Fruit fly (Drosophila melanogaster) whole organism, embryonic: Measurements from ENCODE around the gene Pex10.

Source experiments
- Bdp1 ChIP-seq: fragments of 200-800 bp; sonication (Bioruptor generic); optimal IDR thresholded peaks from 3 replicates; lab custom pipeline; 2016; ENCODE audit warnings: missing biosample characterization, missing genetic modification characterization
- CG10543 ChIP-seq: fragments of 200-800 bp; sonication (Bioruptor generic); optimal IDR thresholded peaks from 3 replicates; lab custom pipeline; 2017; ENCODE audit warnings: missing biosample characterization, mild to moderate bottlenecking, missing genetic modification characterization, moderate library complexity
- CG11560 ChIP-seq: fragments of 200-800 bp; sonication (Bioruptor generic); IDR thresholded peaks from 3 replicates; pipeline ENCODE4 v1.3.6; 2022; ENCODE audit warnings: missing biosample characterization, missing genetic modification characterization
- CG11695 ChIP-seq: fragments of 200-800 bp; sonication (Bioruptor generic); IDR thresholded peaks from 3 replicates; pipeline ENCODE4 v1.3.6; 2022; ENCODE audit warnings: missing biosample characterization, missing genetic modification characterization
- CG12104 ChIP-seq: fragments of 200-800 bp; sonication (Bioruptor generic); optimal IDR thresholded peaks from 3 replicates; lab custom pipeline; 2016; ENCODE audit warnings: missing biosample characterization, missing genetic modification characterization
- CG12155 ChIP-seq: fragments of 200-800 bp; sonication (Bioruptor generic); optimal IDR thresholded peaks from 3 replicates; lab custom pipeline; 2016; ENCODE audit warnings: missing biosample characterization, missing genetic modification characterization
- CG12769 ChIP-seq: fragments of 200-800 bp; sonication (Bioruptor generic); optimal IDR thresholded peaks from 2 replicates; lab custom pipeline; 2019; ENCODE audit warnings: missing biosample characterization, mild to moderate bottlenecking, missing genetic modification characterization, moderate library complexity
- CG13424 ChIP-seq: fragments of 200-800 bp; sonication (Bioruptor generic); optimal IDR thresholded peaks from 2 replicates; lab custom pipeline; 2019; ENCODE audit warnings: missing biosample characterization, mild to moderate bottlenecking, missing genetic modification characterization, moderate library complexity
- CG14710 ChIP-seq: fragments of 200-800 bp; sonication (Bioruptor generic); optimal IDR thresholded peaks from 3 replicates; lab custom pipeline; 2019; ENCODE audit warnings: missing biosample characterization, mild to moderate bottlenecking, missing genetic modification characterization, moderate library complexity
- CG15269 ChIP-seq: fragments of 200-800 bp; sonication (Bioruptor generic); optimal IDR thresholded peaks from 2 replicates; lab custom pipeline; 2018; ENCODE audit warnings: missing biosample characterization, mild to moderate bottlenecking, missing genetic modification characterization, moderate library complexity
- CG16813 ChIP-seq: fragments of 200-800 bp; sonication (Bioruptor generic); IDR thresholded peaks from 3 replicates; pipeline ENCODE4 v1.3.6; 2022; ENCODE audit warnings: missing biosample characterization, missing genetic modification characterization; ENCODE audit not compliant: partially characterized antibody
- CG17186 ChIP-seq: fragments of 200-800 bp; sonication (Bioruptor generic); optimal IDR thresholded peaks from 3 replicates; lab custom pipeline; 2017; ENCODE audit warnings: missing biosample characterization, missing genetic modification reagents, missing genetic modification characterization
- CG1792 ChIP-seq: fragments of 200-800 bp; sonication (Bioruptor generic); optimal IDR thresholded peaks from 2 replicates; lab custom pipeline; 2016; ENCODE audit warnings: missing biosample characterization, missing genetic modification characterization
- CG2116 ChIP-seq: fragments of 200-800 bp; sonication (Bioruptor generic); optimal IDR thresholded peaks from 3 replicates; lab custom pipeline; 2018; ENCODE audit warnings: missing biosample characterization, mild to moderate bottlenecking, missing genetic modification characterization
- CG33213 ChIP-seq: fragments of 200-800 bp; sonication (Bioruptor generic); optimal IDR thresholded peaks from 3 replicates; lab custom pipeline; 2016; ENCODE audit warnings: missing biosample characterization, missing genetic modification characterization
- CG4404 ChIP-seq: fragments of 200-800 bp; sonication (Bioruptor generic); IDR thresholded peaks from 2 replicates; pipeline ENCODE4 v1.3.6; 2022; ENCODE audit warnings: missing biosample characterization, missing genetic modification characterization
- CG4424 ChIP-seq: fragments of 200-800 bp; sonication (Bioruptor generic); optimal IDR thresholded peaks from 3 replicates; lab custom pipeline; 2016; ENCODE audit warnings: missing biosample characterization, missing genetic modification characterization
- CG8359 ChIP-seq: fragments of 200-800 bp; sonication (Bioruptor generic); optimal IDR thresholded peaks from 2 replicates; lab custom pipeline; 2017; ENCODE audit warnings: missing biosample characterization, mild to moderate bottlenecking, missing genetic modification characterization, borderline replicate concordance
- CG9817 ChIP-seq: fragments of 200-800 bp; sonication (Bioruptor generic); optimal IDR thresholded peaks from 2 replicates; lab custom pipeline; 2018; ENCODE audit warnings: missing biosample characterization, mild to moderate bottlenecking, missing genetic modification characterization, moderate library complexity
- CG9876 ChIP-seq: fragments of 200-800 bp; sonication (Bioruptor generic); optimal IDR thresholded peaks from 2 replicates; lab custom pipeline; 2016; ENCODE audit warnings: missing biosample characterization, missing genetic modification characterization
- Chrac-16 ChIP-seq: fragments of 200-800 bp; sonication (Bioruptor generic); optimal IDR thresholded peaks from 3 replicates; lab custom pipeline; 2016; ENCODE audit warnings: missing biosample characterization, missing genetic modification characterization
- Ets65A ChIP-seq: fragments of 200-800 bp; sonication (Bioruptor generic); peaks from one replicate; lab custom pipeline; 2016; ENCODE audit warnings: missing biosample characterization, missing genetic modification characterization
- Gsc ChIP-seq: fragments of 200-800 bp; sonication (Bioruptor generic); IDR thresholded peaks from 2 replicates; pipeline ENCODE4 v1.3.6; 2022; ENCODE audit warnings: missing biosample characterization, missing genetic modification characterization
- HLH3B ChIP-seq: fragments of 200-800 bp; sonication (Bioruptor generic); IDR thresholded peaks from 2 replicates; pipeline ENCODE4 v1.3.6; 2022; ENCODE audit warnings: missing biosample characterization, missing genetic modification characterization
- Hr3 ChIP-seq: fragments of 200-800 bp; sonication (Bioruptor generic); optimal IDR thresholded peaks from 3 replicates; lab custom pipeline; 2016; ENCODE audit warnings: missing biosample characterization, missing genetic modification characterization
- Hsf ChIP-seq: fragments of 200-800 bp; sonication (Bioruptor generic); optimal IDR thresholded peaks from 3 replicates; lab custom pipeline; 2016; ENCODE audit warnings: missing biosample characterization, missing genetic modification characterization
- Myb ChIP-seq: fragments of 200-800 bp; sonication (Bioruptor generic); optimal IDR thresholded peaks from 2 replicates; lab custom pipeline; 2016; ENCODE audit warnings: missing biosample characterization, missing genetic modification characterization
- NfI ChIP-seq: fragments of 200-800 bp; sonication (Bioruptor generic); optimal IDR thresholded peaks from 3 replicates; lab custom pipeline; 2018; ENCODE audit warnings: missing biosample characterization, mild to moderate bottlenecking, missing genetic modification characterization, moderate library complexity
- Oaz ChIP-seq: fragments of 200-800 bp; sonication (Bioruptor generic); IDR thresholded peaks from 2 replicates; pipeline ENCODE4 v1.3.6; 2022; ENCODE audit warnings: missing biosample characterization, missing genetic modification characterization
- Optix ChIP-seq: fragments of 200-800 bp; sonication (Bioruptor generic); IDR thresholded peaks from 3 replicates; pipeline ENCODE4 v1.3.6; 2022; ENCODE audit warnings: missing biosample characterization, missing genetic modification characterization
- Rfx ChIP-seq: fragments of 200-800 bp; sonication (Bioruptor generic); IDR thresholded peaks from 2 replicates; pipeline ENCODE4 v1.3.6; 2022; ENCODE audit warnings: missing biosample characterization, missing genetic modification characterization
- Ssrp ChIP-seq: fragments of 200-800 bp; sonication (Bioruptor generic); optimal IDR thresholded peaks from 2 replicates; lab custom pipeline; 2018; ENCODE audit warnings: missing biosample characterization, mild to moderate bottlenecking, missing genetic modification characterization, moderate library complexity
- YL-1 ChIP-seq: fragments of 200-800 bp; sonication (Bioruptor generic); optimal IDR thresholded peaks from 3 replicates; lab custom pipeline; 2017; ENCODE audit warnings: missing biosample characterization, mild to moderate bottlenecking, missing genetic modification characterization
- al ChIP-seq: fragments of 200-800 bp; sonication (Bioruptor generic); IDR thresholded peaks from 2 replicates; pipeline ENCODE4 v1.3.6; 2022; ENCODE audit warnings: missing biosample characterization, missing genetic modification characterization
- bowl ChIP-seq: fragments of 200-800 bp; sonication (Bioruptor generic); IDR thresholded peaks from 2 replicates; pipeline ENCODE4 v1.3.6; 2022; ENCODE audit warnings: missing biosample characterization, missing genetic modification characterization
- br ChIP-seq: fragments of >200 bp; optimal IDR thresholded peaks from 2 replicates; lab custom pipeline; 2017
- corto ChIP-seq: fragments of 200-800 bp; sonication (Bioruptor generic); optimal IDR thresholded peaks from 2 replicates; lab custom pipeline; 2016; ENCODE audit warnings: missing biosample characterization, mild to moderate bottlenecking, missing genetic modification characterization, moderate library complexity
- dpn ChIP-seq, 2 experiments: fragments of 200-800 bp; sonication (Bioruptor generic); optimal IDR thresholded peaks; 3 replicates each; lab custom pipeline; 2016; ENCODE audit warnings: missing biosample characterization in 2 of 2, missing genetic modification characterization in 2 of 2
- gcm ChIP-seq: fragments of 200-800 bp; sonication (Bioruptor generic); optimal IDR thresholded peaks from 2 replicates; lab custom pipeline; 2019; ENCODE audit warnings: missing biosample characterization, mild to moderate bottlenecking, missing genetic modification characterization, moderate library complexity
- grau ChIP-seq: fragments of 200-800 bp; optimal IDR thresholded peaks from 3 replicates; lab custom pipeline; 2019; ENCODE audit warnings: missing biosample characterization, mild to moderate bottlenecking, missing genetic modification characterization, moderate library complexity
- kah ChIP-seq: fragments of 200-800 bp; sonication (Bioruptor generic); optimal IDR thresholded peaks from 2 replicates; lab custom pipeline; 2018; ENCODE audit warnings: missing biosample characterization, mild to moderate bottlenecking, missing genetic modification characterization
- nerfin-1 ChIP-seq: fragments of 200-800 bp; sonication (Bioruptor generic); optimal IDR thresholded peaks from 3 replicates; lab custom pipeline; 2019; ENCODE audit warnings: missing biosample characterization, mild to moderate bottlenecking, missing genetic modification characterization, moderate library complexity
- prd ChIP-seq, 3 experiments: fragments of >200 bp in 2 of 3; fragments of 200-800 bp in 1 of 3; sonication (Bioruptor generic) in 1 of 3; optimal IDR thresholded peaks in 2 of 3; IDR thresholded peaks in 1 of 3; 2 replicates in 2 of 3; 3 replicates in 1 of 3; pipeline versions ENCODE4 v1.3.6 to Lab custom; 2017 to 2022; ENCODE audit warnings: missing biosample characterization in 1 of 3, missing genetic modification characterization in 1 of 3
- pzg ChIP-seq: fragments of 200-800 bp; sonication (Bioruptor generic); optimal IDR thresholded peaks from 3 replicates; lab custom pipeline; 2018; ENCODE audit warnings: missing biosample characterization, mild to moderate bottlenecking, missing genetic modification characterization, moderate library complexity
- schlank ChIP-seq: fragments of 200-800 bp; sonication (Bioruptor generic); optimal IDR thresholded peaks from 2 replicates; lab custom pipeline; 2018; ENCODE audit warnings: missing biosample characterization, mild to moderate bottlenecking, missing genetic modification characterization
- scrt ChIP-seq: fragments of 200-800 bp; sonication (Bioruptor generic); optimal IDR thresholded peaks from 2 replicates; lab custom pipeline; 2018; ENCODE audit warnings: missing biosample characterization, mild to moderate bottlenecking, missing genetic modification characterization, moderate library complexity
- sisA ChIP-seq: fragments of 200-800 bp; sonication (Bioruptor generic); IDR thresholded peaks from 2 replicates; pipeline ENCODE4 v1.3.6; 2022; ENCODE audit warnings: missing biosample characterization, missing genetic modification characterization
- stwl ChIP-seq: fragments of 200-800 bp; sonication (Bioruptor generic); optimal IDR thresholded peaks from 3 replicates; lab custom pipeline; 2018; ENCODE audit warnings: missing biosample characterization, mild to moderate bottlenecking, missing genetic modification characterization, moderate library complexity
- tx ChIP-seq: fragments of 200-800 bp; sonication (Bioruptor generic); optimal IDR thresholded peaks from 2 replicates; lab custom pipeline; 2016; ENCODE audit warnings: missing biosample characterization, missing genetic modification characterization
- zfh1 ChIP-seq: fragments of 200-800 bp; sonication (Bioruptor generic); IDR thresholded peaks from 3 replicates; pipeline ENCODE4 v1.3.6; 2022; ENCODE audit warnings: missing biosample characterization, missing genetic modification characterization

The Pex10 gene

dm6 chr3L:1533699-1534431 lies 24.2 kb upstream of the Pex10 start, which contains the start of gene Iml1 (continued):
- TF ChIP-seq CG8359 (GFP tag; lab: Kevin White, UChicago) (no peak), Bdp1 (GFP tag; lab: Kevin White, UChicago) (no peak), HLH3B (GFP tag; lab: Robert Waterston, UW) (no peak), gcm (no peak), CG9876 (GFP tag; lab: Kevin White, UChicago) (no peak), CG4404 (peak; percentile 41; the same call in 1 of the 2 replicates), CG33213 (GFP tag; lab: Kevin White, UChicago) (no peak), Gsc (GFP tag; lab: Robert Waterston, UW) (no peak), CG17186 (GFP tag; lab: Kevin White, UChicago) (no peak), Optix (no peak), CG1792 (GFP tag; lab: Kevin White, UChicago) (no peak), stwl (tag; lab: Kevin White, UChicago) (no peak), CG11560 (tag; lab: Robert Waterston, UW) (peak; percentile 21; the same call in 1 of the 3 replicates), kah (GFP tag; lab: Kevin White, UChicago) (no peak), CG2116 (GFP tag; lab: Kevin White, UChicago) (peak; percentile 44), NfI (GFP tag; lab: Kevin White, UChicago) (peak; percentile 17), Myb (GFP tag; lab: Kevin White, UChicago) (peak; percentile 52), CG15269 (tag; lab: Kevin White, UChicago) (no peak), pzg (GFP tag; lab: Kevin White, UChicago) (peak; percentile 23), Rfx (GFP tag; lab: Robert Waterston, UW) (peak; percentile 80), CG16813 (GFP tag; lab: Robert Waterston, UW) (no peak; the same call in 2 of the 3 replicates), CG4424 (GFP tag; lab: Kevin White, UChicago) (peak; percentile 61), br (lab: Kevin White, UChicago) (no peak), tx (GFP tag; lab: Kevin White, UChicago) (no peak), CG13424 (peak; percentile 30), sisA (peak; percentile 56), dpn (GFP tag; optimal IDR thresholded peaks at IDR 0.05; lab: Kevin White, UChicago) (no peak), prd (optimal IDR thresholded peaks at IDR 0.05; lab: Kevin White, UChicago) (no peak), prd (GFP tag; IDR thresholded peaks at IDR 0.05; lab: Robert Waterston, UW) (peak; percentile 78), CG12769 (tag; lab: Kevin White, UChicago) (no peak), corto (GFP tag; lab: Kevin White, UChicago) (no peak), schlank (tag; lab: Kevin White, UChicago) (no peak), CG10543 (no peak), Hr3 (GFP tag; lab: Kevin White, UChicago) (peak; percentile 26), nerfin-1 (peak; percentile 60), bowl (GFP tag; lab: Robert Waterston, UW) (no peak), CG11695 (no peak), CG14710 (tag; lab: Kevin White, UChicago) (peak; percentile 50), Oaz (GFP tag; lab: Robert Waterston, UW) (no peak), CG12104 (GFP tag; lab: Kevin White, UChicago) (peak; percentile 7), Hsf (GFP tag; lab: Kevin White, UChicago) (no peak), Chrac-16 (peak; percentile 10), CG9817 (tag; lab: Kevin White, UChicago) (peak; percentile 8), al (GFP tag; lab: Robert Waterston, UW) (peak; percentile 68), Ets65A (GFP tag; lab: Kevin White, UChicago) (peak; percentile 92), scrt (GFP tag; lab: Kevin White, UChicago) (no peak), zfh1 (GFP tag; lab: Robert Waterston, UW) (no peak), Ssrp (tag; lab: Kevin White, UChicago) (peak; percentile 11), CG12155 (GFP tag; lab: Kevin White, UChicago) (no peak), YL-1 (GFP tag; lab: Kevin White, UChicago) (peak; percentile 43), grau (tag; lab: Kevin White, UChicago) (no peak)
